Worm (Caenorhabditis elegans) whole organism, L2 larva: Measurements from ENCODE around the gene R10D12.1.

Experiments used
- ZK546.5 ChIP-seq: sonication (generic microtip); optimal IDR thresholded peaks from 2 replicates; lab custom pipeline; 2017; ENCODE audit warnings: missing biosample characterization, missing genetic modification characterization
- dmd-4 ChIP-seq: sonication (generic microtip); optimal IDR thresholded peaks from 2 replicates; lab custom pipeline; 2017; ENCODE audit warnings: missing biosample characterization, missing genetic modification characterization
- fos-1 ChIP-seq: fragments of 150-350 bp; optimal IDR thresholded peaks from 2 replicates; lab custom pipeline; 2014; ENCODE audit warnings: missing biosample characterization, missing genetic modification characterization
- lin-11 ChIP-seq: fragments of 150-350 bp; sonication (generic microtip); optimal IDR thresholded peaks from 2 replicates; lab custom pipeline; 2014; ENCODE audit warnings: missing biosample characterization, missing genetic modification characterization, inconsistent platforms, mixed read lengths
- lsy-2 ChIP-seq, 2 experiments: fragments of 150-350 bp in 1 of 2; sonication (generic microtip) in 1 of 2; optimal IDR thresholded peaks; 2 replicates each; lab custom pipeline; 2014 to 2017; ENCODE audit warnings: missing biosample characterization in 2 of 2, missing genetic modification characterization in 2 of 2
- nhr-10 ChIP-seq: sonication (generic microtip); optimal IDR thresholded peaks from 2 replicates; lab custom pipeline; 2017; ENCODE audit warnings: missing biosample characterization, missing genetic modification characterization
- nhr-11 ChIP-seq: fragments of 150-350 bp; optimal IDR thresholded peaks from 2 replicates; lab custom pipeline; 2014; ENCODE audit warnings: missing biosample characterization, missing genetic modification characterization
- sem-4 ChIP-seq: fragments of 150-350 bp; optimal IDR thresholded peaks from 2 replicates; lab custom pipeline; 2014; ENCODE audit warnings: missing biosample characterization, missing genetic modification reagents, missing genetic modification characterization
- snpc-4 ChIP-seq: fragments of 150-350 bp; optimal IDR thresholded peaks from 2 replicates; lab custom pipeline; 2014; ENCODE audit warnings: missing biosample characterization, missing genetic modification characterization
- unc-62 ChIP-seq: fragments of 150-350 bp; optimal IDR thresholded peaks from 2 replicates; lab custom pipeline; 2014; ENCODE audit warnings: missing biosample characterization, missing genetic modification reagents, missing genetic modification characterization
- ztf-1 ChIP-seq: fragments of 200-800 bp; sonication (Bioruptor generic); conservative IDR thresholded peaks from 2 replicates; pipeline ENCODE4 v1.3.6; 2022; ENCODE audit warnings: missing genetic modification characterization, missing compliant biosample characterization
- ztf-4 ChIP-seq: fragments of 150-350 bp; optimal IDR thresholded peaks from 2 replicates; lab custom pipeline; 2014; ENCODE audit warnings: missing biosample characterization, missing genetic modification characterization

DNA sequence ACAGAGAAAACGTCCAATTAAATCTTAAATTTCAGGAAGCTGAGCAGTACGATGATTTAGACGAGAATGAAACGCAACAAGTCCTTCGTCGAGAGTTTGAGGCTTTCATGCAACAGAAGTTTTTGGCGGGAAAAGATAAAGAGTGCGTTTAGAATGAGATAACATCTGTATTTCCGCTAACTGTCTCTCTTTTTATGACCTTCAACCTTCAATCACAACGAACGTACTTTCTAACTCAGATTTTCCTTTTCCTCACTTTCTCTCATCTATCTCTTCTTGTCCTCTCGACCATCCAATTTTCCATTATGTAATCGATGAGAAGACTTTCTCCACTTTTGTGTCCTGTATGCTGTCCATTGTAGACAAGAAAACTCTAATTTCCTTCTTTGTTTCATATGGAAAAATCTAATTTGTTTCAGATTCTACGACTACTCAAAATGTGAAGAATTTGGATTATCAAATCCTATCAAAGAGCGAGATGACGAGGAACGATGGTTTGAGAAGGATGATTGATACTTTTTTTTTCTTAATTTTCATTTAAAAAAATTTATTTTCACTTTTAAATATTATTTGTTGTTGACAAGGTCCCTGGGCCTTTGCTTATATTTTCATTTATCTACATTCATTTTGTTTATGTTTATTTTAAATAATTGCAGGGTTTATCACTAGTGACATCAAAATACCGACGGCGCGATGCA is 29.0 kb upstream of the R10D12.1 start, which contains the start of gene sao-1:
- TF ChIP-seq lin-11 (tag; lab: Kevin White, UChicago) = no peak
- no peak for TF ChIP-seq sem-4
- TF ChIP-seq lsy-2 (tag; optimal IDR thresholded peaks at IDR 0.05; lab: Kevin White, UChicago) = no peak
- TF ChIP-seq unc-62 (GFP tag; lab: Kevin White, UChicago) = no peak
- no peak for TF ChIP-seq fos-1
- no peak for TF ChIP-seq nhr-10 (tag; lab: Kevin White, UChicago)
- TF ChIP-seq nhr-11 (tag; lab: Kevin White, UChicago) = no peak
- TF ChIP-seq ztf-1 (GFP tag; lab: Robert Waterston, UW) = no peak
- no peak for TF ChIP-seq dmd-4
- TF ChIP-seq ZK546.5 (tag; lab: Kevin White, UChicago) = no peak
- no peak for TF ChIP-seq snpc-4 (tag; lab: Kevin White, UChicago)
- TF ChIP-seq ztf-4 (tag; lab: Kevin White, UChicago) = no peak
